Worm (Caenorhabditis elegans) whole organism, L1 larva: Measurements from ENCODE around the gene C49C8.1.

ENCODE experiments used
- C16A3.4 ChIP-seq: fragments of 150-350 bp; optimal IDR thresholded peaks from 2 replicates; lab custom pipeline; 2014; ENCODE audit warnings: missing biosample characterization, missing genetic modification characterization
- C34B4.2 ChIP-seq: sonication (generic microtip); optimal IDR thresholded peaks from 2 replicates; lab custom pipeline; 2017; ENCODE audit warnings: mild to moderate bottlenecking, missing genetic modification characterization, missing compliant biosample characterization
- alr-1 ChIP-seq: fragments of 200-800 bp; sonication (Bioruptor generic); optimal IDR thresholded peaks from 2 replicates; lab custom pipeline; 2018; ENCODE audit warnings: borderline replicate concordance, mild to moderate bottlenecking, missing genetic modification characterization, missing compliant biosample characterization
- aly-2 ChIP-seq: fragments of 150-350 bp; optimal IDR thresholded peaks from 2 replicates; lab custom pipeline; 2014; ENCODE audit warnings: missing biosample characterization, missing genetic modification characterization
- blmp-1 ChIP-seq: fragments of 150-350 bp; optimal IDR thresholded peaks from 2 replicates; lab custom pipeline; 2014; ENCODE audit warnings: missing biosample characterization, missing genetic modification characterization
- ceh-88 ChIP-seq: fragments of 200-800 bp; sonication (Bioruptor generic); IDR thresholded peaks from 2 replicates; pipeline ENCODE4 v1.3.6; 2022; ENCODE audit warnings: missing genetic modification characterization, missing compliant biosample characterization
- ces-1 ChIP-seq: fragments of 150-350 bp; optimal IDR thresholded peaks from 2 replicates; lab custom pipeline; 2014; ENCODE audit warnings: missing biosample characterization, missing genetic modification reagents, missing genetic modification characterization
- dsc-1 ChIP-seq: sonication (generic microtip); optimal IDR thresholded peaks from 2 replicates; lab custom pipeline; 2016; ENCODE audit warnings: mild to moderate bottlenecking, missing genetic modification characterization, missing compliant biosample characterization
- efl-1 ChIP-seq, 4 experiments: fragments of 150-350 bp; optimal IDR thresholded peaks in 3 of 4; peaks in 1 of 4; 1 replicate in 1 of 4; 2 replicates in 3 of 4; lab custom pipeline; 2014; ENCODE audit warnings: missing biosample characterization in 2 of 4, missing genetic modification characterization in 2 of 4, missing genetic modification reagents in 2 of 4
- elt-2 ChIP-seq: sonication (generic microtip); optimal IDR thresholded peaks from 2 replicates; lab custom pipeline; 2016; ENCODE audit warnings: missing genetic modification characterization, mild to moderate bottlenecking, inconsistent platforms, missing compliant biosample characterization, missing genetic modification reagents
- fkh-8 ChIP-seq: sonication (generic microtip); optimal IDR thresholded peaks from 2 replicates; lab custom pipeline; 2016; ENCODE audit warnings: mild to moderate bottlenecking, missing genetic modification characterization, missing compliant biosample characterization
- hlh-17 ChIP-seq: fragments of 200-800 bp; sonication (Bioruptor generic); optimal IDR thresholded peaks from 2 replicates; lab custom pipeline; 2018; ENCODE audit warnings: missing genetic modification characterization, mild to moderate bottlenecking, missing compliant biosample characterization, moderate library complexity, borderline replicate concordance
- hlh-4 ChIP-seq: sonication (generic microtip); optimal IDR thresholded peaks from 2 replicates; lab custom pipeline; 2016; ENCODE audit warnings: mild to moderate bottlenecking, missing genetic modification characterization, missing compliant biosample characterization
- lin-15B ChIP-seq: fragments of 150-350 bp; sonication (generic microtip); optimal IDR thresholded peaks from 3 replicates; lab custom pipeline; 2014; ENCODE audit warnings: missing biosample characterization, missing genetic modification characterization
- lin-35 ChIP-seq, 2 experiments: fragments of 150-350 bp; optimal IDR thresholded peaks; 2 replicates each; lab custom pipeline; 2014; ENCODE audit warnings: missing biosample characterization in 2 of 2, missing genetic modification characterization in 2 of 2, missing genetic modification reagents in 2 of 2
- lin-39 ChIP-seq: fragments of 150-350 bp; optimal IDR thresholded peaks from 2 replicates; lab custom pipeline; 2014; ENCODE audit warnings: missing biosample characterization, missing genetic modification reagents, missing genetic modification characterization
- lir-3 ChIP-seq: sonication (generic microtip); optimal IDR thresholded peaks from 2 replicates; lab custom pipeline; 2016; ENCODE audit warnings: mild to moderate bottlenecking, missing genetic modification characterization, moderate library complexity, missing compliant biosample characterization; ENCODE audit not compliant: poor library complexity
- lsy-2 ChIP-seq, 2 experiments: fragments of 150-350 bp; optimal IDR thresholded peaks; 2 replicates each; lab custom pipeline; 2014; ENCODE audit warnings: missing biosample characterization in 2 of 2, missing genetic modification characterization in 2 of 2
- mab-9 ChIP-seq: fragments of 200-800 bp; sonication (Bioruptor generic); IDR thresholded peaks from 2 replicates; pipeline ENCODE4 v1.3.6; 2022; ENCODE audit warnings: missing genetic modification reagents, missing genetic modification characterization, missing compliant biosample characterization
- mep-1 ChIP-seq: fragments of 150-350 bp; optimal IDR thresholded peaks from 2 replicates; lab custom pipeline; 2014; ENCODE audit warnings: missing biosample characterization, missing genetic modification characterization
- nhr-28 ChIP-seq: fragments of 150-350 bp; optimal IDR thresholded peaks from 2 replicates; lab custom pipeline; 2014; ENCODE audit warnings: missing biosample characterization, missing genetic modification characterization
- nhr-47 ChIP-seq: sonication (generic microtip); optimal IDR thresholded peaks from 2 replicates; lab custom pipeline; 2016; ENCODE audit warnings: mild to moderate bottlenecking, missing genetic modification characterization, moderate library complexity, missing compliant biosample characterization
- nhr-71 ChIP-seq: sonication (generic microtip); optimal IDR thresholded peaks from 2 replicates; lab custom pipeline; 2016; ENCODE audit warnings: mild to moderate bottlenecking, missing genetic modification characterization, moderate library complexity, missing compliant biosample characterization
- nhr-76 ChIP-seq: sonication (generic microtip); optimal IDR thresholded peaks from 2 replicates; lab custom pipeline; 2017; ENCODE audit warnings: missing biosample characterization, missing genetic modification characterization
- nhr-85 ChIP-seq: sonication (generic microtip); peaks from one replicate; lab custom pipeline; 2016; ENCODE audit warnings: missing genetic modification characterization, inconsistent platforms, missing compliant biosample characterization
- pag-3 ChIP-seq: sonication (generic microtip); optimal IDR thresholded peaks from 2 replicates; lab custom pipeline; 2017; ENCODE audit warnings: missing genetic modification characterization, mild to moderate bottlenecking, missing compliant biosample characterization, antibody characterized with exemption, borderline replicate concordance; ENCODE audit not compliant: insufficient read depth
- rnt-1 ChIP-seq: sonication (generic microtip); optimal IDR thresholded peaks from 2 replicates; lab custom pipeline; 2016; ENCODE audit warnings: mild to moderate bottlenecking, missing genetic modification characterization, moderate library complexity, missing compliant biosample characterization
- skn-1 ChIP-seq: fragments of 150-350 bp; optimal IDR thresholded peaks from 2 replicates; lab custom pipeline; 2014; ENCODE audit warnings: missing biosample characterization, missing genetic modification characterization
- snpc-4 ChIP-seq: fragments of 150-350 bp; optimal IDR thresholded peaks from 2 replicates; lab custom pipeline; 2014; ENCODE audit warnings: missing biosample characterization, missing genetic modification characterization
- sup-37 ChIP-seq: fragments of 200-800 bp; sonication (Bioruptor generic); optimal IDR thresholded peaks from 2 replicates; lab custom pipeline; 2018; ENCODE audit warnings: mild to moderate bottlenecking, missing genetic modification characterization, missing compliant biosample characterization
- swsn-7 ChIP-seq: sonication (generic microtip); optimal IDR thresholded peaks from 2 replicates; lab custom pipeline; 2016; ENCODE audit warnings: missing genetic modification characterization, missing compliant biosample characterization
- tbx-2 ChIP-seq: sonication (generic microtip); optimal IDR thresholded peaks from 2 replicates; lab custom pipeline; 2016; ENCODE audit warnings: missing genetic modification characterization, missing compliant biosample characterization
- unc-130 ChIP-seq: fragments of 150-350 bp; optimal IDR thresholded peaks from 2 replicates; lab custom pipeline; 2017; ENCODE audit warnings: missing biosample characterization, missing genetic modification characterization, inconsistent platforms
- unc-30 ChIP-seq: sonication (generic microtip); optimal IDR thresholded peaks from 2 replicates; lab custom pipeline; 2017; ENCODE audit warnings: missing biosample characterization, missing genetic modification characterization
- unc-86 ChIP-seq: sonication (generic microtip); optimal IDR thresholded peaks from 2 replicates; lab custom pipeline; 2016; ENCODE audit warnings: missing genetic modification characterization, missing compliant biosample characterization
- vab-15 ChIP-seq: sonication (generic microtip); optimal IDR thresholded peaks from 2 replicates; lab custom pipeline; 2017; ENCODE audit warnings: missing genotype, mild to moderate bottlenecking, missing genetic modification characterization, missing compliant biosample characterization
- zip-4 ChIP-seq: fragments of 200-800 bp; sonication (Bioruptor generic); optimal IDR thresholded peaks from 2 replicates; lab custom pipeline; 2018; ENCODE audit warnings: mild to moderate bottlenecking, missing genetic modification characterization, moderate library complexity, missing compliant biosample characterization

C49C8.1 gene

DNA sequence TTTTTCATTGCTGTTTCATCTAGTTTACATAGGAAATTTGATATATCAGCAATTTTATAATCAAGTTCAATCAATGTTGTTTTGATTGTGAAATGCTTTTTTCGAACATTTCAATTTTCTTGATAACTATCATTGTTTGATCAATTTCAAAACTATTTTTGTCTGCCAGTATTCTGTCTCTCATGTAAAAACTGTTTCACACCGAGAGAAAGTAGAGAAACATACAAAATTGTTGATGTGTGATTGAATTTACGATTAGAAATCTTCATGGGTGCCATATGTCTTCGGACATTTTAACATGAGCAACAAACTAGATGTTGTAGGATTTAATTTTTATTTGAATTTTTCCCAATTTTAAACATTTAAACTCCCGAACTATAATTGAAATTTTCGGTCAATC lies 3.7 kb upstream of the C49C8.1 start, which contains the start of gene C49C8.2:
C49C8.2 (plus strand) TSS at position 393 of the 400 bp plus-strand sequence.
- TF ChIP-seq lin-35 (GFP tag; optimal IDR thresholded peaks at IDR 0.05; lab: Kevin White, UChicago) (peak in 1 of 2 experiments; percentile 48), fkh-8 (no peak), aly-2 (tag; lab: Kevin White, UChicago) (no peak), blmp-1 (tag; lab: Kevin White, UChicago) (peak; percentile 19), lsy-2 (tag; optimal IDR thresholded peaks at IDR 0.05; lab: Kevin White, UChicago) (peak in 1 of 2 experiments; percentile 30), mep-1 (tag; lab: Kevin White, UChicago) (peak; percentile 19), lin-15B (no peak), efl-1 (optimal IDR thresholded peaks at IDR 0.05; lab: Kevin White, UChicago) (peak in 1 of 2 experiments; percentile 29), efl-1 (GFP tag; optimal IDR thresholded peaks at IDR 0.05 in 1 of 2; lab: Kevin White, UChicago) (no peak), dsc-1 (tag; lab: Kevin White, UChicago) (peak; percentile 45), nhr-85 (peak; percentile 20)

ce11 chrIV:8651835-8652234 lies 2.5 kb upstream of the C49C8.1 start, which contains the start of gene C49C8.8:
Gene C49C8.8 (plus strand): TSS chrIV:8652135.
- TF ChIP-seq lin-39 (tag; lab: Kevin White, UChicago) (no peak), nhr-76 (no peak), blmp-1 (tag; lab: Kevin White, UChicago) (no peak), hlh-17 (GFP tag; lab: Kevin White, UChicago) (no peak), sup-37 (no peak), swsn-7 (tag; lab: Kevin White, UChicago) (no peak), mab-9 (GFP tag; lab: Robert Waterston, UW) (no peak), zip-4 (GFP tag; lab: Kevin White, UChicago) (no peak), rnt-1 (tag; lab: Kevin White, UChicago) (no peak), nhr-71 (tag; lab: Kevin White, UChicago) (no peak), unc-130 (tag; lab: Kevin White, UChicago) (no peak), nhr-28 (tag; lab: Kevin White, UChicago) (no peak), C34B4.2 (tag; lab: Kevin White, UChicago) (no peak), tbx-2 (tag; lab: Kevin White, UChicago) (no peak), unc-86 (tag; lab: Kevin White, UChicago) (no peak), ceh-88 (GFP tag; lab: Robert Waterston, UW) (no peak), alr-1 (tag; lab: Kevin White, UChicago) (no peak), vab-15 (tag; lab: Kevin White, UChicago) (no peak), skn-1 (tag; lab: Kevin White, UChicago) (no peak)

ce11 chrIV:8653592-8653991 lies 786 bp upstream of the C49C8.1 start, which contains the start of gene C49C8.5:
Gene C49C8.5 (minus strand): TSS chrIV:8653664.
- TF ChIP-seq nhr-28 (tag; lab: Kevin White, UChicago) = no peak
- TF ChIP-seq pag-3 = no peak
- TF ChIP-seq nhr-85 = no peak
- no peak for TF ChIP-seq swsn-7 (tag; lab: Kevin White, UChicago)
- TF ChIP-seq elt-2 (tag; lab: Kevin White, UChicago) = peak; percentile 11
- no peak for TF ChIP-seq snpc-4
- TF ChIP-seq lir-3 (tag; lab: Kevin White, UChicago) = no peak
- no peak for TF ChIP-seq nhr-47 (tag; lab: Kevin White, UChicago)
- no peak for TF ChIP-seq nhr-76

DNA sequence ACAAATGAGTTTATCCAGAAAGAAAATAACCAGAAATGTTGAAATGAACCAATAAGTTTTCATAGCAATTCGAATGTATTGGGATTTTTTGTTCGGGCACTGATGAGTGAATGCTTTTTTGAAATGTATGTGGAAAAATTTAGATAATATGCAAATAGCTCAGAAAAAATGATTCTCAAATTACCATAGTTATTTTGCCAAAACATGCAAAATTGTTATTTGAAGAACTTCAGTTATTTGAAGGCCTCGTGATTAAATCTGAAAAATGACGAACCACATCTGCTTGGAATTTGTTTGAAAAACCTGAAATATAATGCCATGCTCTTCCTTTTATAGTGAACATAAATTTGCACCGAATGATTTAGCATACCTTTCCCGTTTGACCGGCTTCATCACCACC lies 3.7 kb downstream of the C49C8.1 start, which contains the start of gene C49C8.6:
C49C8.6 (minus strand) TSS at position 101 of the 400 bp plus-strand sequence.
- TF ChIP-seq efl-1 (optimal IDR thresholded peaks at IDR 0.05; lab: Kevin White, UChicago) (no peak), efl-1 (GFP tag; optimal IDR thresholded peaks at IDR 0.05 in 1 of 2; lab: Kevin White, UChicago) (no peak), snpc-4 (no peak), hlh-4 (no peak), C34B4.2 (tag; lab: Kevin White, UChicago) (no peak), vab-15 (tag; lab: Kevin White, UChicago) (no peak), zip-4 (GFP tag; lab: Kevin White, UChicago) (no peak), C16A3.4 (tag; lab: Kevin White, UChicago) (no peak), unc-30 (tag; lab: Kevin White, UChicago) (no peak), ces-1 (GFP tag; lab: Kevin White, UChicago) (no peak)
